Fruit fly (Drosophila melanogaster): Measurements from ENCODE around the gene CG11226.

Gene CG11226

DNA sequence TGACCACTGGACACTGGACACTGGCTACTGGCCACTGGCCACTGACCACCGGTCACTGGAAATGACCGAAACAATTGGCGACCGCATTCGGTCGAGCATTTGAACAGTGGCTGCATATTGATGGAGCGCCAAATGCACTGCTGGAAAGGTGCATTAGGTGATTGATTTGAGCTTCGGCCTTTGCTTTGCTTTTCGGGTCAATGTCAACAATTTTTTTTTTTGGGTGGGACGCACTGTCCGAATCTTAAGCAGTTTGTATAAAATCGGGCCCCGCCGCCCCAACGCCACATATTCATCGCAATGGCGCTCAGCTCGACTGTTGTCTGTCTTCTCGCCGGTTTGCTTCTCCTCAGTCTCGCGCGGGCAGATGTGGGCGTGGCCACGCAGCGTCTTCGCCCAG, 23.6 kb downstream of the CG11226 start, which contains the start of gene CG13239:
TSS of gene CG13239 (plus strand) at position 301 of the 400 bp plus-strand sequence.
- TF ChIP-seq chm (GFP tag; IDR thresholded peaks at IDR 0.05) (no peak), CG7987 (GFP tag; optimal IDR thresholded peaks at IDR 0.05) (no peak), Dll (GFP tag; IDR thresholded peaks at IDR 0.05; ENCODE audit: partially characterized antibody) (0 out of 4 replicates have a peak, but pooled peaks have one; percentile 14), p53 (GFP tag; optimal IDR thresholded peaks at IDR 0.05) (no peak), vvl (GFP tag; IDR thresholded peaks at IDR 0.05) (peak; percentile 33; the same call in 1 of the 2 replicates)

dm6 chr3L:22863367-22864078, 26.7 kb downstream of the CG11226 start, which contains the start of gene CG33169:
TSS of gene CG33169 (plus strand) at chr3L:22863864.
- peak in 1 of 2 experiments; percentile 78 for TF ChIP-seq crp (GFP tag; optimal IDR thresholded peaks at IDR 0.05)
- TF ChIP-seq Med (GFP tag): peak; percentile 99
- peak; percentile 92 for TF ChIP-seq Hmr (GFP tag; optimal IDR thresholded peaks at IDR 0.05)
- peak; percentile 94 for TF ChIP-seq mirr (GFP tag; optimal IDR thresholded peaks at IDR 0.05)
- peak; percentile 58 for TF ChIP-seq nom (GFP tag; optimal IDR thresholded peaks at IDR 0.05)
- peak; percentile 91 for TF ChIP-seq caup (GFP tag; optimal IDR thresholded peaks at IDR 0.05; ENCODE audit: severe bottlenecking)
- peak; percentile 67 for TF ChIP-seq ATbp (GFP tag; optimal IDR thresholded peaks at IDR 0.05)
- peak; percentile 28 for TF ChIP-seq CG6854 (GFP tag; optimal IDR thresholded peaks at IDR 0.05)
- TF ChIP-seq CG4328 (GFP tag; optimal IDR thresholded peaks at IDR 0.05): peak; percentile 82
- peak; percentile 70 for TF ChIP-seq CG2116 (GFP tag; optimal IDR thresholded peaks at IDR 0.05)
- TF ChIP-seq sug (tag; optimal IDR thresholded peaks at IDR 0.05): peak; percentile 89
- peak; percentile 100 for TF ChIP-seq E2f2 (GFP tag; IDR thresholded peaks at IDR 0.05)
- TF ChIP-seq CG1529 (GFP tag; optimal IDR thresholded peaks at IDR 0.05): peak; percentile 40
- peak; percentile 84 for TF ChIP-seq ranshi (GFP tag; IDR thresholded peaks at IDR 0.05)
- TF ChIP-seq CG1792 (GFP tag; optimal IDR thresholded peaks at IDR 0.05): peak; percentile 85
- TF ChIP-seq CG12071 (GFP tag; optimal IDR thresholded peaks at IDR 0.05): peak; percentile 75
- TF ChIP-seq ase (GFP tag; IDR thresholded peaks at IDR 0.05): peak; percentile 83
- peak; percentile 68; the same call in 2 of the 3 replicates for TF ChIP-seq sr (GFP tag; IDR thresholded peaks at IDR 0.05)
- peak; percentile 58 for TF ChIP-seq CG8924 (tag; optimal IDR thresholded peaks at IDR 0.05)
- peak; percentile 79 for TF ChIP-seq pb (GFP tag; optimal IDR thresholded peaks at IDR 0.05)
- peak; percentile 29 for TF ChIP-seq tio (GFP tag; optimal IDR thresholded peaks at IDR 0.05)
- TF ChIP-seq ara (GFP tag; IDR thresholded peaks at IDR 0.05): peak; percentile 82
- TF ChIP-seq ems (GFP tag; optimal IDR thresholded peaks at IDR 0.05): peak; percentile 86
- peak; percentile 53 for TF ChIP-seq CG10274 (GFP tag; optimal IDR thresholded peaks at IDR 0.05)
- TF ChIP-seq ap (GFP tag; IDR thresholded peaks at IDR 0.05): 0 out of 2 replicates have a peak, but pooled peaks have one; percentile 28
- TF ChIP-seq HmgD (GFP tag; optimal IDR thresholded peaks at IDR 0.05): peak; percentile 98
- peak; percentile 30 for TF ChIP-seq CG10979 (tag; optimal IDR thresholded peaks at IDR 0.05)
- TF ChIP-seq gce (GFP tag; IDR thresholded peaks at IDR 0.05): peak; percentile 72; the same call in 2 of the 3 replicates
- peak; percentile 79 for TF ChIP-seq CG30431 (GFP tag; optimal IDR thresholded peaks at IDR 0.05)
- peak; percentile 85 for TF ChIP-seq Bdp1 (GFP tag; optimal IDR thresholded peaks at IDR 0.05)
- TF ChIP-seq CG9876 (GFP tag; optimal IDR thresholded peaks at IDR 0.05): peak; percentile 92
- peak; percentile 56; the same call in 1 of the 2 replicates for TF ChIP-seq CG31441 (GFP tag; IDR thresholded peaks at IDR 0.05)
- TF ChIP-seq ab (GFP tag; optimal IDR thresholded peaks at IDR 0.05): peak; percentile 80
- TF ChIP-seq CG2889 (GFP tag; IDR thresholded peaks at IDR 0.05): no peak
- TF ChIP-seq nerfin-2 (GFP tag; IDR thresholded peaks at IDR 0.05; ENCODE audit: partially characterized antibody): no peak
- peak; percentile 68 for TF ChIP-seq az2 (GFP tag; optimal IDR thresholded peaks at IDR 0.05)
- TF ChIP-seq CG6175 (GFP tag; IDR thresholded peaks at IDR 0.05): peak; percentile 92
- no peak for TF ChIP-seq D (optimal IDR thresholded peaks at IDR 0.05)
- TF ChIP-seq D (GFP tag; optimal IDR thresholded peaks at IDR 0.05): no peak
- peak; percentile 67 for TF ChIP-seq Usf (GFP tag; optimal IDR thresholded peaks at IDR 0.05)
- peak; percentile 76 for TF ChIP-seq CG17829 (tag; optimal IDR thresholded peaks at IDR 0.05)
- no peak for TF ChIP-seq Doc3 (GFP tag; IDR thresholded peaks at IDR 0.05; ENCODE audit: partially characterized antibody)
- peak; percentile 40 for TF ChIP-seq zf30C (GFP tag; optimal IDR thresholded peaks at IDR 0.05)

Data from whole organism, embryonic.